Worm (Caenorhabditis elegans) whole organism, late embryonic: Measurements from ENCODE around the gene M195.2.
A peak's percentile ranks its signal among the peaks of the same experiment; 100 is the strongest.

Experiments used
- C08G9.2 ChIP-seq: sonication (generic microtip); optimal IDR thresholded peaks from 2 replicates; lab custom pipeline; 2016; ENCODE audit warnings: mild to moderate bottlenecking, missing genetic modification characterization, moderate library complexity, missing compliant biosample characterization
- C38D4.7 ChIP-seq: fragments of 200-800 bp; sonication (Bioruptor generic); optimal IDR thresholded peaks from 2 replicates; lab custom pipeline; 2018; ENCODE audit warnings: mild to moderate bottlenecking, missing genetic modification characterization, moderate library complexity, missing compliant biosample characterization
- F13H6.1 ChIP-seq: sonication (generic microtip); optimal IDR thresholded peaks from 2 replicates; lab custom pipeline; 2016; ENCODE audit warnings: missing genetic modification characterization, missing compliant biosample characterization
- K02D7.2 ChIP-seq: sonication (generic microtip); optimal IDR thresholded peaks from 2 replicates; lab custom pipeline; 2017; ENCODE audit warnings: mild to moderate bottlenecking, missing genetic modification characterization, missing compliant biosample characterization
- T23F11.4 ChIP-seq: fragments of 200-800 bp; sonication (Bioruptor generic); optimal IDR thresholded peaks from 2 replicates; lab custom pipeline; 2018; ENCODE audit warnings: mild to moderate bottlenecking, missing genetic modification characterization, missing compliant biosample characterization
- Y22D7AL.16 ChIP-seq: sonication (generic microtip); optimal IDR thresholded peaks from 2 replicates; lab custom pipeline; 2016; ENCODE audit warnings: missing genetic modification characterization, missing compliant biosample characterization
- ahr-1 ChIP-seq: sonication (generic microtip); optimal IDR thresholded peaks from 2 replicates; lab custom pipeline; 2016; ENCODE audit warnings: missing genetic modification characterization, missing compliant biosample characterization
- ama-1 ChIP-seq: fragments of 150-350 bp; optimal IDR thresholded peaks from 2 replicates; lab custom pipeline; 2014
- ceh-14 ChIP-seq: sonication (generic microtip); optimal IDR thresholded peaks from 2 replicates; lab custom pipeline; 2016; ENCODE audit warnings: missing genotype, missing genetic modification characterization, missing compliant biosample characterization
- ceh-24 ChIP-seq: sonication (generic microtip); optimal IDR thresholded peaks from 2 replicates; lab custom pipeline; 2016; ENCODE audit warnings: mild to moderate bottlenecking, missing genetic modification characterization, missing compliant biosample characterization
- ceh-30 ChIP-seq: fragments of 150-350 bp; optimal IDR thresholded peaks from 2 replicates; lab custom pipeline; 2014; ENCODE audit warnings: missing biosample characterization, missing genetic modification characterization
- ceh-31 ChIP-seq: sonication (generic microtip); optimal IDR thresholded peaks from 2 replicates; lab custom pipeline; 2016; ENCODE audit warnings: missing genetic modification characterization, missing compliant biosample characterization
- ceh-34 ChIP-seq: sonication (generic microtip); optimal IDR thresholded peaks from 2 replicates; lab custom pipeline; 2016; ENCODE audit warnings: mild to moderate bottlenecking, missing genetic modification characterization, missing compliant biosample characterization
- ceh-45 ChIP-seq: fragments of 200-800 bp; sonication (Bioruptor generic); IDR thresholded peaks from 2 replicates; pipeline ENCODE4 v1.3.6; 2022; ENCODE audit warnings: missing genetic modification reagents, missing genetic modification characterization, missing compliant biosample characterization
- ceh-48 ChIP-seq: sonication (generic microtip); optimal IDR thresholded peaks from 2 replicates; lab custom pipeline; 2016; ENCODE audit warnings: missing genetic modification characterization, inconsistent platforms, missing compliant biosample characterization
- ceh-6 ChIP-seq: fragments of 200-800 bp; sonication (Bioruptor generic); optimal IDR thresholded peaks from 2 replicates; lab custom pipeline; 2018; ENCODE audit warnings: mild to moderate bottlenecking, missing genetic modification characterization, missing compliant biosample characterization
- ceh-9 ChIP-seq: sonication (generic microtip); optimal IDR thresholded peaks from 2 replicates; lab custom pipeline; 2016; ENCODE audit warnings: mild to moderate bottlenecking, missing genetic modification characterization, inconsistent platforms, missing compliant biosample characterization
- dmd-4 ChIP-seq: sonication (generic microtip); optimal IDR thresholded peaks from 2 replicates; lab custom pipeline; 2016; ENCODE audit warnings: borderline replicate concordance, missing genetic modification characterization, missing compliant biosample characterization
- dve-1 ChIP-seq: sonication (generic microtip); optimal IDR thresholded peaks from 2 replicates; lab custom pipeline; 2017; ENCODE audit warnings: antibody characterized with exemption, mild to moderate bottlenecking, missing genetic modification characterization, missing compliant biosample characterization
- elt-2 ChIP-seq: sonication (generic microtip); optimal IDR thresholded peaks from 2 replicates; lab custom pipeline; 2016; ENCODE audit warnings: missing genetic modification reagents, missing genetic modification characterization, missing compliant biosample characterization
- elt-4 ChIP-seq: sonication (generic microtip); optimal IDR thresholded peaks from 2 replicates; lab custom pipeline; 2016; ENCODE audit warnings: missing genetic modification characterization, missing compliant biosample characterization
- ets-4 ChIP-seq: sonication (generic microtip); optimal IDR thresholded peaks from 2 replicates; lab custom pipeline; 2016; ENCODE audit warnings: missing genetic modification characterization, missing compliant biosample characterization
- eyg-1 ChIP-seq: sonication (generic microtip); optimal IDR thresholded peaks from 2 replicates; lab custom pipeline; 2016; ENCODE audit warnings: missing genotype, missing genetic modification characterization, missing compliant biosample characterization
- fax-1 ChIP-seq: sonication (generic microtip); optimal IDR thresholded peaks from 2 replicates; lab custom pipeline; 2016; ENCODE audit warnings: missing genotype, missing genetic modification characterization, missing compliant biosample characterization
- fkh-6 ChIP-seq: sonication (generic microtip); optimal IDR thresholded peaks from 2 replicates; lab custom pipeline; 2016; ENCODE audit warnings: missing genetic modification characterization, missing compliant biosample characterization
- gmeb-2 ChIP-seq: sonication (generic microtip); optimal IDR thresholded peaks from 2 replicates; lab custom pipeline; 2016; ENCODE audit warnings: missing genetic modification characterization, inconsistent platforms, missing compliant biosample characterization
- hlh-15 ChIP-seq: sonication (generic microtip); optimal IDR thresholded peaks from 2 replicates; lab custom pipeline; 2016; ENCODE audit warnings: missing genetic modification characterization, missing compliant biosample characterization
- hlh-30 ChIP-seq: sonication (generic microtip); optimal IDR thresholded peaks from 2 replicates; lab custom pipeline; 2017; ENCODE audit warnings: antibody characterized with exemption, missing genetic modification characterization, missing compliant biosample characterization; ENCODE audit not compliant: insufficient read depth
- hlh-6 ChIP-seq: sonication (generic microtip); optimal IDR thresholded peaks from 2 replicates; lab custom pipeline; 2016; ENCODE audit warnings: missing genotype, missing genetic modification characterization, missing compliant biosample characterization
- lin-11 ChIP-seq: fragments of 200-800 bp; sonication (Bioruptor generic); optimal IDR thresholded peaks from 2 replicates; lab custom pipeline; 2018; ENCODE audit warnings: mild to moderate bottlenecking, missing genetic modification characterization, missing compliant biosample characterization
- mec-3 ChIP-seq: sonication (generic microtip); optimal IDR thresholded peaks from 2 replicates; lab custom pipeline; 2016; ENCODE audit warnings: borderline replicate concordance, missing genetic modification characterization, missing compliant biosample characterization
- nhr-11 ChIP-seq: fragments of 150-350 bp; optimal IDR thresholded peaks from 2 replicates; lab custom pipeline; 2014; ENCODE audit warnings: missing biosample characterization, missing genetic modification characterization
- odd-2 ChIP-seq: sonication (generic microtip); optimal IDR thresholded peaks from 2 replicates; lab custom pipeline; 2017; ENCODE audit warnings: antibody characterized with exemption, mild to moderate bottlenecking, missing genetic modification characterization, missing compliant biosample characterization
- pag-3 ChIP-seq: sonication (generic microtip); optimal IDR thresholded peaks from 2 replicates; lab custom pipeline; 2016; ENCODE audit warnings: missing compliant biosample characterization, missing genetic modification characterization, borderline replicate concordance
- pax-1 ChIP-seq: fragments of 150-350 bp; optimal IDR thresholded peaks from 2 replicates; lab custom pipeline; 2014; ENCODE audit warnings: missing biosample characterization, missing genetic modification characterization
- pha-2 ChIP-seq: sonication (generic microtip); optimal IDR thresholded peaks from 2 replicates; lab custom pipeline; 2017; ENCODE audit warnings: mild to moderate bottlenecking, missing genetic modification characterization, missing compliant biosample characterization
- pqm-1 ChIP-seq: sonication (generic microtip); optimal IDR thresholded peaks from 2 replicates; lab custom pipeline; 2016; ENCODE audit warnings: missing genetic modification characterization, missing compliant biosample characterization
- pros-1 ChIP-seq: fragments of 150-350 bp; optimal IDR thresholded peaks from 2 replicates; lab custom pipeline; 2014; ENCODE audit warnings: missing biosample characterization, missing genetic modification reagents, missing genetic modification characterization
- rnt-1 ChIP-seq: sonication (generic microtip); optimal IDR thresholded peaks from 2 replicates; lab custom pipeline; 2016; ENCODE audit warnings: missing genetic modification characterization, missing compliant biosample characterization
- sox-2 ChIP-seq: fragments of 200-800 bp; sonication (Bioruptor generic); IDR thresholded peaks from 2 replicates; pipeline ENCODE4 v1.3.6; 2022; ENCODE audit warnings: missing genetic modification reagents, missing genetic modification characterization, missing compliant biosample characterization
- sox-4 ChIP-seq: sonication (generic microtip); optimal IDR thresholded peaks from 2 replicates; lab custom pipeline; 2017; ENCODE audit warnings: mild to moderate bottlenecking, missing genetic modification characterization, inconsistent platforms, missing compliant biosample characterization
- ttx-3 ChIP-seq: sonication (generic microtip); optimal IDR thresholded peaks from 2 replicates; lab custom pipeline; 2016; ENCODE audit warnings: missing genetic modification reagents, missing genetic modification characterization, missing compliant biosample characterization
- unc-42 ChIP-seq: sonication (generic microtip); optimal IDR thresholded peaks from 2 replicates; lab custom pipeline; 2016; ENCODE audit warnings: missing genotype, missing genetic modification characterization, missing compliant biosample characterization
- unc-55 ChIP-seq: sonication (generic microtip); optimal IDR thresholded peaks from 2 replicates; lab custom pipeline; 2017; ENCODE audit warnings: missing biosample characterization, missing genetic modification reagents, missing genetic modification characterization
- zip-5 ChIP-seq: sonication (generic microtip); optimal IDR thresholded peaks from 2 replicates; lab custom pipeline; 2016; ENCODE audit warnings: missing genetic modification characterization, missing compliant biosample characterization

Gene M195.2

DNA sequence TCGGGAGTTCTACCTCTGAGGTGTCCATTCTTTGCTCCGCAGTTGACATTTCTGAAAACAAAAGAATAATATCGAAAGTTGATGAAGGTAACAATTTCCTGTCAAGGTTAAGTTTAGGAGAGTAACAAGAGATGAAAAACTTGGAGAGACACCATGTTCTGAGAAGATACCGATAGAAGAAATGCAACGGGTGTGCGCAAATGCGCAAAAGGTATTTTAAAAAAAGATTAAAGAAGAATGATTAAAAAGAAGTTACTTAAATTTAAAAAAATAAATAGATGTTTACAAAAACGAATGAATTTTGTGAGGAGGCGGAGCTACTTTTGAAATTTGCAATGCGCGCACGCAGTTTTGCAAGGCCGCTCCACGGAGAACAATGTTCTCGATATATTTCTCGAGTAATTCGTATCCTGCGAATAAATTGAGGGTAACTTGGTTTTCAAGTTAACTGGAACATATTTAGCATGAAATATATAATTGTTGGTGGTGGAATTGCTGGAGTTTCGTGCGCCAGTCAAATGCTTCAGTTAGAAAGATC is 35.5 kb upstream of the M195.2 start, which contains the start of the genes ran-3 and C26D10.3 (continued):
- TF ChIP-seq pros-1 (tag; lab: Kevin White, UChicago) (no peak), dve-1 (tag; lab: Kevin White, UChicago) (no peak), pax-1 (peak; percentile 47), K02D7.2 (tag; lab: Kevin White, UChicago) (no peak), C38D4.7 (GFP tag; lab: Kevin White, UChicago) (no peak), odd-2 (no peak), hlh-30 (tag; lab: Kevin White, UChicago) (no peak), fkh-6 (tag; lab: Kevin White, UChicago) (peak; percentile 59), ceh-30 (tag; lab: Kevin White, UChicago) (no peak), hlh-6 (no peak), pag-3 (tag; lab: Kevin White, UChicago) (no peak), ama-1 (lab: Kevin White, UChicago) (no peak), fax-1 (tag; lab: Kevin White, UChicago) (peak; percentile 26), lin-11 (tag; lab: Kevin White, UChicago) (no peak), dmd-4 (no peak), F13H6.1 (tag; lab: Kevin White, UChicago) (no peak), eyg-1 (tag; lab: Kevin White, UChicago) (peak; percentile 35), ceh-34 (tag; lab: Kevin White, UChicago) (peak; percentile 10), pqm-1 (no peak)

DNA sequence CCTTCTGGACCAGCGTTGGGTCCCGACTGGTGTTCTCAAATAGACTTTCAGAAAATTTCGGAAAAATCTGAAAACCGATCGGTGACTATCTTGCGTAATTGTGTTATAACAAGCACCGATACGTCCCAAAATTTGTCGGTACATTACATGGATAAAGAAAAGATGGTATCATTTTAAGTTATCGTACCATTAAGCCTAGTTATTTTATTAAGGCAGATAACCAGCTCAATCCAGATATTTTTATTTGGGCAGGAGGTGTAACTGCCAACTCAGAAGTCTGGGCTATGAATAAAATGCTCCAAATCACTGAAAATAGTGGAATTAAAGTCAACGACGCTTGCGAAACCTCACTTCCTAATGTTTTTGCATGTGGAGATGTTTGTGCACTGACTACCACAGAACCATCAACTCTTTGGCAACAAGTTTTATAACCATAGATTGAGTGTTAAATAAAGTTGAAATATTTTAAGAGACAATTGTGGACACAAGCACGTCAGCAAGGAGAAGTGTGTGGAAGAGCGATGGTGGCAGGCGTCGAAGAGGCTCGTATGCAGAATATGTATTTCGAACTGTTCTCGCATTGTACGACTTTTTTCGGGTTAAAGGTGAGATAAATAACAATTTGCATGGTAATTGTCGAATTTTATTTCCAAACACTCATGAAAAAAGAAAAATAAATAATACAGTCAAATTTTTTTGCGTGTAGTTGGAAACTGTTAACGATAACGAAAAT is 34.2 kb upstream of the M195.2 start:
- no peak for TF ChIP-seq unc-55 (GFP tag; lab: Kevin White, UChicago)
- TF ChIP-seq hlh-30 (tag; lab: Kevin White, UChicago): no peak
- no peak for TF ChIP-seq T23F11.4 (GFP tag; lab: Kevin White, UChicago)
- no peak for TF ChIP-seq ceh-45 (GFP tag; lab: Robert Waterston, UW)
- TF ChIP-seq hlh-15 (tag; lab: Kevin White, UChicago): no peak
- TF ChIP-seq ceh-14 (tag; lab: Kevin White, UChicago): no peak
- no peak for TF ChIP-seq pqm-1

DNA sequence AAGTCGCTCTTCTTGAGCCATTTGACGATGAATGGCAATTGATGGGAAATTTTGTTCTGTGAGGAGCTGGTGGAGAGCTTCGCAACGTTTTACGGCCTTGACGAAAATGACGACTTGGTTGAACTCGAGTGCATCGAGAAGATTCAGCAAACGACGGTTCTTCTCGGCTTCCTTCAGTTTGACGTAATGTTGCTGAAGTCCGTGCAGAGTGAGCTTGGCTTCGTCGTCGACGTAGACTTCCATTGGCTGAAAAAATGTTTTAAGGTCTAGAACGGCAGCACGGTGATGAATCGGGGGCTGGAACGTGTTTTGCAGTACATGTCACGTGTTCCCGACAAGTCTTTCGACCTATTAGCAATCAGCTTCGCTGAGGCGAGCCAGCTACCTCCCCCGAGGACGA is 33.1 kb upstream of the M195.2 start:
- TF ChIP-seq pax-1: no peak
- no peak for TF ChIP-seq fkh-6 (tag; lab: Kevin White, UChicago)
- TF ChIP-seq ttx-3 (tag; lab: Kevin White, UChicago): no peak
- TF ChIP-seq ama-1 (lab: Kevin White, UChicago): no peak
- TF ChIP-seq gmeb-2 (tag; lab: Kevin White, UChicago): no peak
- no peak for TF ChIP-seq pqm-1
- TF ChIP-seq elt-2: no peak
- TF ChIP-seq, all 69 proteins: peak for 0

DNA sequence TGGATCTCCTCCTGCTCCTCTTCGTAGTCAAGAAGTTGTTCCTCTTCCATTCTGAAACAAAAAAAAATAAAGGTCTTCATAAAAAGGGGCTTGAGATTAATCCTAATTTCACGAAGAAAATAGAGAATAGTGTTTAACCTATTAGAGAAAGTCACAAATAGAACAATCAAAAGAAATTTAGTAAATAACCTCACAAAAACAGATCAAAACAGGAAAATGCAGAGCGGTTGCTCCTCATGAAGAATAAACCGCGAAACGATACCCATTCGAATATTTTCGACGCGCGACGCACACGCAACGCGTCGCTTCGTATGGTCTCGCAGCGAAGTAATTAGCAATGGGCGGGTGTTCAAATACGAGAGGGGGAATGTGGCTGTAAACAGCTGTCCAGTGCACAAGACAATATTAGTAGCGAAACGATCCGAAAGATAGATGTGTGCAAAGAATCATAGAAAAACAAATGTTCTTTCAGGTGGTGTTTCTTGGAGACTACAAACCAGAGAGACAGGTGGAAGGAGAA is 31.7 kb upstream of the M195.2 start, which contains the start of gene hel-1:
Gene hel-1, minus strand, starts transcription at position 51 of the 520 bp plus-strand sequence.
- no peak for TF ChIP-seq sox-2 (GFP tag; lab: Robert Waterston, UW)
- peak; percentile 3 for TF ChIP-seq C08G9.2 (tag; lab: Kevin White, UChicago)
- TF ChIP-seq ceh-24 (tag; lab: Kevin White, UChicago): no peak
- no peak for TF ChIP-seq gmeb-2 (tag; lab: Kevin White, UChicago)
- no peak for TF ChIP-seq ceh-48 (tag; lab: Kevin White, UChicago)
- no peak for TF ChIP-seq nhr-11 (tag; lab: Kevin White, UChicago)
- TF ChIP-seq ceh-31 (tag; lab: Kevin White, UChicago): peak; percentile 90
- TF ChIP-seq unc-42 (tag; lab: Kevin White, UChicago): peak; percentile 88
- no peak for TF ChIP-seq ceh-14 (tag; lab: Kevin White, UChicago)
- no peak for TF ChIP-seq zip-5 (tag; lab: Kevin White, UChicago)
- TF ChIP-seq pros-1 (tag; lab: Kevin White, UChicago): no peak
- TF ChIP-seq pqm-1: no peak
- peak; percentile 89 for TF ChIP-seq rnt-1
- no peak for TF ChIP-seq ahr-1 (tag; lab: Kevin White, UChicago)
- TF ChIP-seq Y22D7AL.16 (tag; lab: Kevin White, UChicago): no peak
- TF ChIP-seq mec-3 (tag; lab: Kevin White, UChicago): no peak
- TF ChIP-seq pha-2 (tag; lab: Kevin White, UChicago): peak; percentile 39
- no peak for TF ChIP-seq ceh-9 (tag; lab: Kevin White, UChicago)
- peak; percentile 51 for TF ChIP-seq dve-1 (tag; lab: Kevin White, UChicago)
- no peak for TF ChIP-seq elt-4 (tag; lab: Kevin White, UChicago)
- no peak for TF ChIP-seq sox-4
- TF ChIP-seq ceh-6: peak; percentile 15
- peak; percentile 29 for TF ChIP-seq ets-4 (tag; lab: Kevin White, UChicago)
